Worm (Caenorhabditis elegans): Measurements from ENCODE around the gene twk-16.
A peak's percentile ranks its signal among the peaks of the same experiment; 100 is the strongest.

Gene twk-16

DNA sequence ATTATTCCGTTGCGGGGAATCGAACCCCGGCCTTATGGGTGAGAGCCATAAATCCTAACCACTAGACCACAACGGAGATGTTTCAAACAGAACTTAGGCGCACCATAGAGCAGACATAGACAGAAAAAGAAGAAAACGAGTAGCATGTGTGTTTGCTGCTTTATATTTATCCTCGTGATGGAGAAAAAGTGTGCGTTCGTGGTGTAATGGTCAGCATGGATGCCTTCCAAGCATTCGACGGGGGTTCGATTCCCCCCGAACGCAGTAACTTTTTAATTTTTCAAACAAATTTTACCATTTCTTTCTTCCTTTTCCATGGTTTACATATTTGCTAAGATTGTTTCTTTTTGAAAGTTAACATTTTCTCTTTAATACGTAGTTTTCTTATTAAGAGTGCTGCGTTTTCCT is 44.9 kb upstream of the twk-16 start (continued):
- peak; percentile 63 for TF ChIP-seq ceh-30 (tag; optimal IDR thresholded peaks at IDR 0.05)
- TF ChIP-seq hlh-6 (tag; optimal IDR thresholded peaks at IDR 0.05), result peak; percentile 96
- peak; percentile 94 for TF ChIP-seq Y22D7AL.16 (tag; optimal IDR thresholded peaks at IDR 0.05)
- TF ChIP-seq rnt-1 (tag; optimal IDR thresholded peaks at IDR 0.05), result peak; percentile 97
- TF ChIP-seq sox-2 (GFP tag; IDR thresholded peaks at IDR 0.05), result peak; percentile 85
- peak; percentile 97 for TF ChIP-seq ceh-9 (tag; optimal IDR thresholded peaks at IDR 0.05)
- peak; percentile 82 for TF ChIP-seq fkh-10 (GFP tag; optimal IDR thresholded peaks at IDR 0.05)
- TF ChIP-seq ceh-6 (GFP tag; optimal IDR thresholded peaks at IDR 0.05), result peak; percentile 89
- peak; percentile 84 for TF ChIP-seq lim-6 (tag; optimal IDR thresholded peaks at IDR 0.05)
- TF ChIP-seq ttx-3 (tag; optimal IDR thresholded peaks at IDR 0.05), result peak; percentile 95
- TF ChIP-seq ceh-45 (GFP tag; IDR thresholded peaks at IDR 0.05), result peak; percentile 95
- TF ChIP-seq ref-2 (tag; optimal IDR thresholded peaks at IDR 0.05), result peak; percentile 94
- TF ChIP-seq unc-55 (GFP tag; optimal IDR thresholded peaks at IDR 0.05), result peak; percentile 24
- TF ChIP-seq nhr-11 (tag; optimal IDR thresholded peaks at IDR 0.05), result no peak
- TF ChIP-seq ceh-22 (tag; optimal IDR thresholded peaks at IDR 0.05), result no peak
- peak; percentile 92 for TF ChIP-seq fkh-6 (tag; optimal IDR thresholded peaks at IDR 0.05)
- peak; percentile 82 for TF ChIP-seq mec-3 (tag; optimal IDR thresholded peaks at IDR 0.05; ENCODE audit: borderline replicate concordance)
- no peak for TF ChIP-seq ama-1 (optimal IDR thresholded peaks at IDR 0.05)
- TF ChIP-seq npax-4 (tag; optimal IDR thresholded peaks at IDR 0.05), result peak; percentile 93
- peak; percentile 92 for TF ChIP-seq pat-9 (tag; optimal IDR thresholded peaks at IDR 0.05)
- TF ChIP-seq unc-42 (tag; optimal IDR thresholded peaks at IDR 0.05), result peak; percentile 68
- peak; percentile 95 for TF ChIP-seq elt-2 (tag; optimal IDR thresholded peaks at IDR 0.05)
- peak; percentile 95 for TF ChIP-seq che-1 (tag; optimal IDR thresholded peaks at IDR 0.05)
- peak; percentile 96 for TF ChIP-seq ceh-14 (tag; optimal IDR thresholded peaks at IDR 0.05)
- TF ChIP-seq hlh-13 (GFP tag; optimal IDR thresholded peaks at IDR 0.05), result peak; percentile 93
- TF ChIP-seq ceh-48 (tag; optimal IDR thresholded peaks at IDR 0.05), result peak; percentile 90
- peak; percentile 92 for TF ChIP-seq pha-2 (tag; optimal IDR thresholded peaks at IDR 0.05)
- TF ChIP-seq madf-2 (tag; optimal IDR thresholded peaks at IDR 0.05), result peak; percentile 94
- TF ChIP-seq unc-3 (GFP tag; conservative IDR thresholded peaks at IDR 0.05), result peak; percentile 92
- TF ChIP-seq unc-3 (tag; optimal IDR thresholded peaks at IDR 0.05), result peak; percentile 95
- peak; percentile 96 for TF ChIP-seq gmeb-2 (tag; optimal IDR thresholded peaks at IDR 0.05)
- TF ChIP-seq pax-1 (tag; optimal IDR thresholded peaks at IDR 0.05), result peak; percentile 60
- peak; percentile 91 for TF ChIP-seq fax-1 (tag; optimal IDR thresholded peaks at IDR 0.05)
- peak; percentile 83 for TF ChIP-seq ahr-1 (tag; optimal IDR thresholded peaks at IDR 0.05)
- peak; percentile 95 for TF ChIP-seq hlh-15 (tag; optimal IDR thresholded peaks at IDR 0.05)
- peak; percentile 93 for TF ChIP-seq sdc-2 (tag; optimal IDR thresholded peaks at IDR 0.05)
- peak; percentile 93 for TF ChIP-seq pqm-1 (tag; optimal IDR thresholded peaks at IDR 0.05)
- TF ChIP-seq odd-2 (tag; optimal IDR thresholded peaks at IDR 0.05), result peak; percentile 57
- TF ChIP-seq pha-4 (tag; optimal IDR thresholded peaks at IDR 0.05), result no peak
- TF ChIP-seq nhr-232 (tag; optimal IDR thresholded peaks at IDR 0.05), result peak; percentile 90
- peak; percentile 89 for TF ChIP-seq lin-11 (tag; optimal IDR thresholded peaks at IDR 0.05)
- TF ChIP-seq C38D4.7 (GFP tag; optimal IDR thresholded peaks at IDR 0.05), result peak; percentile 93
- peak; percentile 94 for TF ChIP-seq ceh-34 (tag; optimal IDR thresholded peaks at IDR 0.05)
- TF ChIP-seq pros-1 (tag; optimal IDR thresholded peaks at IDR 0.05), result no peak
- peak; percentile 77 for TF ChIP-seq eyg-1 (tag; optimal IDR thresholded peaks at IDR 0.05)
- TF ChIP-seq unc-86 (tag; optimal IDR thresholded peaks at IDR 0.05), result peak; percentile 95
- TF ChIP-seq tbx-7 (tag; optimal IDR thresholded peaks at IDR 0.05), result peak; percentile 37
- TF ChIP-seq nfya-1 (tag; optimal IDR thresholded peaks at IDR 0.05), result peak; percentile 86
